Fruit fly (Drosophila melanogaster): ENCODE results near the gene CG15169.

CG15169 gene

DNA sequence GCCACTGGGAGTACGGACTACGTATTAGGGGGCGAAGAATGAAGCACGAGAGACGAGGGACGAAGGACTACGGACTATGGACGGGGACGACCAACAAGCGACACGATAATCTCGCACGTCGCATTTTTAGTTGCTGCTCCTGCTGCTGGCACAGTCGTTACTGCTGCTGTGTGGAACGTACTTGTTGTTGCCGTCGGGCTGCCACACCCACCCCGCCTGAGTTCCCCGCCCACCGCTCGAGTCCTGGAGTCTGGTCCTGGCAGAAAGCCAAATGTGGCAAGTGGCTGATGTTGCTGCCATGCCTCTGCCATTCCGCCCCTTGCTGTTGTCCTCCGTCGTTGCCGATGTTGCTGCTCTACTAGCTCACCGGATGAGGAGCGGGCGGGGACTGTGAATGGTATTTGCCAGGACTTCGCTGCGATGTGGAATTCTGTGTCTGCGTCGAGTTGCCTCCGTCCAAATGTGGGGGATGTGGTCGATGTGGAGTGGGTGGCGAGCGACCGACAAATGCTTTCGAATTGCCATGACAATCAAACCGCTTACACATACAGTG lies 22.0 kb downstream of the CG15169 start (continued):
- TF ChIP-seq CG14860 (GFP tag; IDR thresholded peaks at IDR 0.05; ENCODE audit: partially characterized antibody) (no peak), abd-A (tag; optimal IDR thresholded peaks at IDR 0.05) (peak; percentile 93), Blimp-1 (GFP tag; optimal IDR thresholded peaks at IDR 0.05) (no peak), lmd (GFP tag; IDR thresholded peaks at IDR 0.05) (no peak), CG17328 (GFP tag; IDR thresholded peaks at IDR 0.05) (no peak), crol (GFP tag; IDR thresholded peaks at IDR 0.05) (peak; percentile 73), hb (GFP tag; IDR thresholded peaks at IDR 0.05; ENCODE audit: partially characterized antibody) (0 out of 3 replicates have a peak, but pooled peaks have one; percentile 22), Atf6 (GFP tag; IDR thresholded peaks at IDR 0.05) (no peak), NfI (GFP tag; optimal IDR thresholded peaks at IDR 0.05) (peak; percentile 20), nerfin-1 (tag; optimal IDR thresholded peaks at IDR 0.05) (peak; percentile 19), CG13894 (tag; optimal IDR thresholded peaks at IDR 0.05) (peak; percentile 41), Rfx (GFP tag; IDR thresholded peaks at IDR 0.05) (peak; percentile 23; the same call in 1 of the 2 replicates), Ptx1 (GFP tag; IDR thresholded peaks at IDR 0.05) (no peak), eyg (GFP tag; optimal IDR thresholded peaks at IDR 0.05) (no peak), mirr (GFP tag; optimal IDR thresholded peaks at IDR 0.05) (peak; percentile 63)

DNA sequence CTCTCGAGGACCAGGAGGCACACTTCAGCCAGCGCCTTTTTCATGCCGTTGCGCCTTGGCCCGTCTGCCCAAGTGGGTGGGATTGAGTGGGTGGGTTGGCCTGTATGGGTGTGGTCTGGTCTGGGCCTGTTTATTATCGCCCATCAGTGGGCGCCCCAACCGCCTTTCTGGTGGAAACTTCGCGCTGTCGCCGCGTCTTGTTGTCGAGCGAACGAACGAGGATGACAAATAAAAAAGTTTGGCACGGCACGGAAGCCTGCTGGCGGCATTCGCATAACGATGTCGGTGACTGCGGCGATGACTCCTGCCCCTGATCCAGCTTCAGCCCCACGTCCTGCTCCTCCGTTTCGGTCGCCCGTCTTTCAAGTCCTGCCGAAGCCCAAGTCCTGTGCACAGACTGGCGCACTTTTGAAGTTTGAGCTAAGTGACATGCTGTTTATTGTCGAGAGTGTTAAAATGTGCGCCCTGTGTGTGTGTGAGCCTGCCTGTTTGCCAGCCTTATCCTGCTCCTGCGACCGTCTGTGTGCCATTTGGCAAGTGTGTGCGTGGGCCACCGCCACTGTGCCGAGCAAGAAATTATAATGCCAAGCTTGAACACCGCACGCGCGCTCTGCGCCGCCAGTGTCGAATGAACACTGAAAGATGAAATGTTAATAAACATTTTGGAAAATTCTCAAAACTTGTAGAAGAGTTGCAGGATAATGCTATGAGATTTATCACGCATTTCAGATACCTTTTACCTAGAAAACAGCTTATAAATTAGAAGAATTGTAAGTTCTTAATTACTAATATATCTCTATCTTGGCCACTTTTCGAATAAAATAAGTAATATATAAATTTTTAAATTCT lies 23.4 kb downstream of the CG15169 start:
- TF ChIP-seq Elba2 (GFP tag; optimal IDR thresholded peaks at IDR 0.05) (no peak), Blimp-1 (GFP tag; optimal IDR thresholded peaks at IDR 0.05) (peak; percentile 70), CG7271 (tag; optimal IDR thresholded peaks at IDR 0.05) (no peak), scrt (GFP tag; optimal IDR thresholded peaks at IDR 0.05) (peak; percentile 62), Myb (GFP tag; optimal IDR thresholded peaks at IDR 0.05) (peak; percentile 4), CG8281 (tag; optimal IDR thresholded peaks at IDR 0.05) (peak; percentile 59), Hmx (GFP tag; optimal IDR thresholded peaks at IDR 0.05) (no peak), Eip74EF (GFP tag; optimal IDR thresholded peaks at IDR 0.05) (peak in 1 of 2 experiments; percentile 72), CG2889 (GFP tag; IDR thresholded peaks at IDR 0.05) (no peak), CG9797 (GFP tag; optimal IDR thresholded peaks at IDR 0.05) (no peak), CHES-1-like (GFP tag; optimal IDR thresholded peaks at IDR 0.05) (no peak), Asciz (GFP tag; optimal IDR thresholded peaks at IDR 0.05) (peak; percentile 70), dmrt99B (tag; optimal IDR thresholded peaks at IDR 0.05) (peak; percentile 88), unc-4 (GFP tag; IDR thresholded peaks at IDR 0.05; ENCODE audit: partially characterized antibody) (no peak), usp (GFP tag; optimal IDR thresholded peaks at IDR 0.05) (no peak), Lhr (GFP tag; optimal IDR thresholded peaks at IDR 0.05) (no peak), dan (GFP tag; IDR thresholded peaks at IDR 0.05) (no peak), CG6654 (GFP tag; optimal IDR thresholded peaks at IDR 0.05) (no peak), ATbp (GFP tag; optimal IDR thresholded peaks at IDR 0.05) (peak; percentile 72), BtbVII (GFP tag; optimal IDR thresholded peaks at IDR 0.05) (peak; percentile 86), CG14965 (GFP tag; optimal IDR thresholded peaks at IDR 0.05; ENCODE audit: borderline replicate concordance) (no peak), CG18011 (GFP tag; optimal IDR thresholded peaks at IDR 0.05) (peak; percentile 4), Bteb2 (GFP tag; optimal IDR thresholded peaks at IDR 0.05) (no peak), CG14710 (tag; optimal IDR thresholded peaks at IDR 0.05) (peak; percentile 61), CG10147 (GFP tag; optimal IDR thresholded peaks at IDR 0.05) (peak; percentile 82), trh (GFP tag; optimal IDR thresholded peaks at IDR 0.05) (no peak), az2 (GFP tag; optimal IDR thresholded peaks at IDR 0.05) (peak; percentile 63), CG15696 (tag; optimal IDR thresholded peaks at IDR 0.05) (peak; percentile 26), mam (GFP tag; optimal IDR thresholded peaks at IDR 0.05) (peak; percentile 20), inv (GFP tag; IDR thresholded peaks at IDR 0.05; ENCODE audit: partially characterized antibody) (no peak), bowl (GFP tag; IDR thresholded peaks at IDR 0.05) (no peak), tap (tag; optimal IDR thresholded peaks at IDR 0.05) (peak; percentile 62), jumu (GFP tag; optimal IDR thresholded peaks at IDR 0.05) (no peak)

Data from whole organism, embryonic.